Worm (Caenorhabditis elegans) whole organism, L3 larva: ENCODE measurements around the gene T05D4.5.

Experiments used
- R02D3.7 ChIP-seq: fragments of 150-350 bp; optimal IDR thresholded peaks from 2 replicates; lab custom pipeline; 2014; ENCODE audit warnings: missing biosample characterization, missing genetic modification characterization
- ama-1 ChIP-seq: fragments of 150-350 bp; optimal IDR thresholded peaks from 2 replicates; lab custom pipeline; 2018
- ceh-28 ChIP-seq: fragments of 150-350 bp; optimal IDR thresholded peaks from 2 replicates; lab custom pipeline; 2014; ENCODE audit warnings: missing biosample characterization, missing genetic modification reagents, missing genetic modification characterization
- ceh-82 ChIP-seq: fragments of 150-350 bp; optimal IDR thresholded peaks from 2 replicates; lab custom pipeline; 2014; ENCODE audit warnings: missing biosample characterization, missing genetic modification characterization
- daf-12 ChIP-seq: fragments of 150-350 bp; optimal IDR thresholded peaks from 2 replicates; lab custom pipeline; 2014; ENCODE audit warnings: missing biosample characterization, missing genetic modification reagents, missing genetic modification characterization
- egl-27 ChIP-seq: sonication (generic microtip); optimal IDR thresholded peaks from 4 replicates; lab custom pipeline; 2017; ENCODE audit warnings: missing biosample characterization, missing genetic modification reagents, missing genetic modification characterization
- egl-5 ChIP-seq: fragments of 150-350 bp; optimal IDR thresholded peaks from 2 replicates; lab custom pipeline; 2017; ENCODE audit warnings: missing biosample characterization, missing genetic modification reagents, missing genetic modification characterization, inconsistent platforms
- elt-3 ChIP-seq, 3 experiments: fragments of 150-350 bp in 1 of 3; sonication (generic microtip) in 2 of 3; optimal IDR thresholded peaks; 2 replicates in 2 of 3; 4 replicates in 1 of 3; lab custom pipeline; 2014 to 2017; ENCODE audit warnings: missing biosample characterization in 3 of 3, missing genetic modification characterization in 3 of 3
- eor-1 ChIP-seq, 2 experiments: fragments of 150-350 bp; optimal IDR thresholded peaks; 2 replicates each; lab custom pipeline; 2014 to 2018; ENCODE audit warnings: missing biosample characterization in 2 of 2, missing genetic modification characterization in 2 of 2
- fkh-10 ChIP-seq: sonication (generic microtip); optimal IDR thresholded peaks from 2 replicates; lab custom pipeline; 2017; ENCODE audit warnings: missing biosample characterization, missing genetic modification reagents, missing genetic modification characterization
- fkh-2 ChIP-seq: fragments of 150-350 bp; optimal IDR thresholded peaks from 2 replicates; lab custom pipeline; 2014; ENCODE audit warnings: missing biosample characterization, missing genetic modification reagents, missing genetic modification characterization
- hmg-11 ChIP-seq: sonication (generic microtip); optimal IDR thresholded peaks from 2 replicates; lab custom pipeline; 2016; ENCODE audit warnings: missing genetic modification characterization, missing compliant biosample characterization
- jun-1 ChIP-seq: fragments of 150-350 bp; optimal IDR thresholded peaks from 2 replicates; lab custom pipeline; 2014; ENCODE audit warnings: missing biosample characterization, missing genetic modification reagents, missing genetic modification characterization
- lin-39 ChIP-seq: fragments of 150-350 bp; optimal IDR thresholded peaks from 2 replicates; lab custom pipeline; 2018; ENCODE audit warnings: missing biosample characterization, missing genetic modification reagents, missing genetic modification characterization
- mdl-1 ChIP-seq: fragments of 150-350 bp; optimal IDR thresholded peaks from 2 replicates; lab custom pipeline; 2014; ENCODE audit warnings: missing biosample characterization, missing genetic modification characterization
- mml-1 ChIP-seq: fragments of 150-350 bp; sonication (generic microtip); optimal IDR thresholded peaks from 3 replicates; lab custom pipeline; 2014; ENCODE audit warnings: missing biosample characterization, missing genetic modification characterization
- nfya-1 ChIP-seq: sonication (generic microtip); optimal IDR thresholded peaks from 2 replicates; lab custom pipeline; 2017; ENCODE audit warnings: missing genetic modification characterization, mild to moderate bottlenecking, missing compliant biosample characterization, antibody characterized with exemption, moderate library complexity; ENCODE audit not compliant: insufficient read depth
- nhr-12 ChIP-seq: fragments of 150-350 bp; optimal IDR thresholded peaks from 2 replicates; lab custom pipeline; 2014; ENCODE audit warnings: missing biosample characterization, missing genetic modification characterization
- nhr-23 ChIP-seq: fragments of 150-350 bp; optimal IDR thresholded peaks from 2 replicates; lab custom pipeline; 2014; ENCODE audit warnings: missing biosample characterization, missing genetic modification reagents, missing genetic modification characterization
- nhr-25 ChIP-seq: sonication (generic microtip); optimal IDR thresholded peaks from 2 replicates; lab custom pipeline; 2017; ENCODE audit warnings: missing biosample characterization, missing genetic modification characterization
- nhr-28 ChIP-seq: fragments of 150-350 bp; optimal IDR thresholded peaks from 2 replicates; lab custom pipeline; 2014; ENCODE audit warnings: missing biosample characterization, missing genetic modification characterization
- nhr-67 ChIP-seq: fragments of 150-350 bp; optimal IDR thresholded peaks from 2 replicates; lab custom pipeline; 2014; ENCODE audit warnings: missing biosample characterization, missing genetic modification characterization
- nhr-77 ChIP-seq: fragments of 150-350 bp; optimal IDR thresholded peaks from 2 replicates; lab custom pipeline; 2014; ENCODE audit warnings: missing biosample characterization, missing genetic modification characterization
- pha-4 ChIP-seq: fragments of 150-350 bp; optimal IDR thresholded peaks from 2 replicates; lab custom pipeline; 2014; ENCODE audit warnings: missing biosample characterization, missing genetic modification reagents, missing genetic modification characterization
- skn-1 ChIP-seq: fragments of 150-350 bp; optimal IDR thresholded peaks from 2 replicates; lab custom pipeline; 2014; ENCODE audit warnings: missing biosample characterization, missing genetic modification characterization
- unc-39 ChIP-seq: sonication (generic microtip); optimal IDR thresholded peaks from 4 replicates; lab custom pipeline; 2017; ENCODE audit warnings: missing biosample characterization, missing genetic modification characterization
- unc-62 ChIP-seq: fragments of 150-350 bp; sonication (generic microtip); optimal IDR thresholded peaks from 4 replicates; lab custom pipeline; 2014; ENCODE audit warnings: missing biosample characterization, missing genetic modification reagents, missing genetic modification characterization
- ztf-11 ChIP-seq: fragments of 150-350 bp; optimal IDR thresholded peaks from 2 replicates; lab custom pipeline; 2014; ENCODE audit warnings: missing biosample characterization, missing genetic modification characterization
- ztf-4 ChIP-seq: fragments of 150-350 bp; optimal IDR thresholded peaks from 2 replicates; lab custom pipeline; 2014; ENCODE audit warnings: missing biosample characterization, missing genetic modification characterization

T05D4.5 gene

ce11 chrIII:13549960-13550359, 30.7 kb upstream of the T05D4.5 start:
- no peak for TF ChIP-seq ztf-4 (tag; lab: Kevin White, UChicago)
- TF ChIP-seq nfya-1 (tag; lab: Kevin White, UChicago), result peak; percentile 18
- TF ChIP-seq ama-1 (lab: Kevin White, UChicago), result peak; percentile 12

- TF ChIP-seq mdl-1, result no peak
- TF ChIP-seq ztf-4 (tag; lab: Kevin White, UChicago), result no peak
- no peak for TF ChIP-seq unc-39 (tag; lab: Kevin White, UChicago)
- TF ChIP-seq R02D3.7, result no peak
- no peak for TF ChIP-seq mml-1
- no peak for TF ChIP-seq egl-5 (tag; lab: Kevin White, UChicago)
- TF ChIP-seq lin-39, result no peak
- TF ChIP-seq egl-27, result no peak
- TF ChIP-seq fkh-10 (GFP tag; lab: Kevin White, UChicago), result no peak
Measured at ce11 chrIII:13555234-13555633, 25.4 kb upstream of the T05D4.5 start, which contains the start of gene scav-2. TSS of gene scav-2 (minus strand) at chrIII:13555334.

ce11 chrIII:13556039-13556438, 24.6 kb upstream of the T05D4.5 start:
- peak; percentile 45 for TF ChIP-seq nhr-23 (tag; lab: Kevin White, UChicago)
- peak; percentile 20 for TF ChIP-seq nhr-25 (tag; lab: Kevin White, UChicago)
- TF ChIP-seq ztf-11 (tag; lab: Kevin White, UChicago), result no peak

- TF ChIP-seq ama-1 (lab: Kevin White, UChicago), result no peak
- no peak for TF ChIP-seq fkh-2
- TF ChIP-seq nhr-23 (tag; lab: Kevin White, UChicago), result peak; percentile 34
- no peak for TF ChIP-seq hmg-11 (tag; lab: Kevin White, UChicago)
- TF ChIP-seq ceh-28, result no peak
- no peak for TF ChIP-seq pha-4
- TF ChIP-seq nhr-77, result no peak
- no peak for TF ChIP-seq ztf-4 (tag; lab: Kevin White, UChicago)
Measured at ce11 chrIII:13560715-13561114, 19.9 kb upstream of the T05D4.5 start.

- TF ChIP-seq nhr-28 (tag; lab: Kevin White, UChicago), result no peak
- no peak for TF ChIP-seq ceh-28
- no peak for TF ChIP-seq pha-4
- TF ChIP-seq nhr-23 (tag; lab: Kevin White, UChicago), result no peak
- no peak for TF ChIP-seq mdl-1
- TF ChIP-seq mml-1, result no peak
- no peak for TF ChIP-seq nhr-67 (tag; lab: Kevin White, UChicago)
- no peak for TF ChIP-seq elt-3 (tag; optimal IDR thresholded peaks at IDR 0.05; lab: Kevin White, UChicago)
- TF ChIP-seq eor-1 (tag; optimal IDR thresholded peaks at IDR 0.05; lab: Kevin White, UChicago), result no peak
- TF ChIP-seq nfya-1 (tag; lab: Kevin White, UChicago), result no peak
- TF ChIP-seq skn-1, result no peak
- no peak for TF ChIP-seq egl-27
- TF ChIP-seq unc-62 (GFP tag; lab: Kevin White, UChicago), result no peak
- no peak for TF ChIP-seq daf-12 (tag; lab: Kevin White, UChicago)
Measured at ce11 chrIII:13561233-13561632, 19.4 kb upstream of the T05D4.5 start.

ce11 chrIII:13563000-13563522, 17.6 kb upstream of the T05D4.5 start, which contains the start of gene T05D4.2:
TSS of gene T05D4.2 (minus strand) at chrIII:13563082.
- TF ChIP-seq nhr-12, result no peak
- peak; percentile 30 for TF ChIP-seq ceh-82 (tag; lab: Kevin White, UChicago)
- TF ChIP-seq ama-1 (lab: Kevin White, UChicago), result peak; percentile 92
- TF ChIP-seq pha-4, result no peak
- no peak for TF ChIP-seq ztf-4 (tag; lab: Kevin White, UChicago)

- TF ChIP-seq jun-1 (tag; lab: Kevin White, UChicago), result no peak
- no peak for TF ChIP-seq egl-27
- no peak for TF ChIP-seq mml-1
- no peak for TF ChIP-seq nhr-67 (tag; lab: Kevin White, UChicago)
- no peak for TF ChIP-seq ztf-4 (tag; lab: Kevin White, UChicago)
- no peak for TF ChIP-seq ceh-82 (tag; lab: Kevin White, UChicago)
- TF ChIP-seq skn-1, result no peak
- no peak for TF ChIP-seq nhr-12
- no peak for TF ChIP-seq lin-39
- no peak for TF ChIP-seq daf-12 (tag; lab: Kevin White, UChicago)
- no peak for TF ChIP-seq unc-62 (GFP tag; lab: Kevin White, UChicago)
Measured at ce11 chrIII:13563583-13563982, 17.1 kb upstream of the T05D4.5 start.
